Worm (Caenorhabditis elegans): ENCODE data around the gene ceh-10.

ce11 chrIII:5814799-5815198, 16.0 kb downstream of the ceh-10 start, which contains the start of gene R12B2.7:
- TF ChIP-seq W03F9.2 (tag; optimal IDR thresholded peaks at IDR 0.05) (no peak), him-1 (tag; optimal IDR thresholded peaks at IDR 0.05) (no peak)

All from whole organism, L4/young adult.